Fruit fly (Drosophila melanogaster) whole organism: ENCODE results near the gene Rab8.

Experiments
- EcR ChIP-seq, 2 experiments: fragments of >200 bp; optimal IDR thresholded peaks; 2 replicates each; lab custom pipeline; 2017; ENCODE audit warnings: missing biosample characterization in 2 of 2, missing genetic modification characterization in 2 of 2, missing genetic modification reagents in 2 of 2
- pan ChIP-seq: fragments of >200 bp; optimal IDR thresholded peaks from 2 replicates; lab custom pipeline; 2017
- psq ChIP-seq: fragments of >200 bp; optimal IDR thresholded peaks from 2 replicates; lab custom pipeline; 2017
- usp ChIP-seq: fragments of >200 bp; optimal IDR thresholded peaks from 2 replicates; lab custom pipeline; 2017; ENCODE audit warnings: missing biosample characterization, missing genetic modification characterization, mixed read lengths

dm6 chr3L:19909234-19910053 lies 38.6 kb upstream of the Rab8 start:
- TF ChIP-seq usp (GFP tag; lab: Kevin White, UChicago) (no peak), psq (lab: Kevin White, UChicago) (no peak), pan (no peak), EcR (GFP tag; optimal IDR thresholded peaks at IDR 0.05; lab: Kevin White, UChicago) (no peak)
